Worm (Caenorhabditis elegans) whole organism, young adult: ENCODE results near the gene cdh-1.
A peak's percentile ranks its signal among the peaks of the same experiment; 100 is the strongest.

Experiments used
- B0035.1 ChIP-seq: sonication (generic microtip); optimal IDR thresholded peaks from 2 replicates; lab custom pipeline; 2016; ENCODE audit warnings: missing genetic modification characterization, mild to moderate bottlenecking, missing compliant biosample characterization, missing genotype, missing genetic modification reagents
- F23B12.7 ChIP-seq: sonication (generic microtip); optimal IDR thresholded peaks from 2 replicates; lab custom pipeline; 2017; ENCODE audit warnings: missing genetic modification characterization, mild to moderate bottlenecking, missing compliant biosample characterization, antibody characterized with exemption, moderate library complexity; ENCODE audit not compliant: insufficient read depth
- F52B5.7 ChIP-seq: sonication (generic microtip); optimal IDR thresholded peaks from 2 replicates; lab custom pipeline; 2016; ENCODE audit warnings: mild to moderate bottlenecking, missing genetic modification characterization, missing compliant biosample characterization
- F57A8.1 ChIP-seq: fragments of 200-800 bp; sonication (Bioruptor generic); optimal IDR thresholded peaks from 2 replicates; lab custom pipeline; 2018; ENCODE audit warnings: mild to moderate bottlenecking, missing genetic modification characterization, moderate library complexity, missing compliant biosample characterization
- T26A5.8 ChIP-seq: sonication (generic microtip); optimal IDR thresholded peaks from 2 replicates; lab custom pipeline; 2016; ENCODE audit warnings: missing genetic modification characterization, missing compliant biosample characterization
- Y53F4B.3 ChIP-seq: fragments of 200-800 bp; sonication (Bioruptor generic); IDR thresholded peaks from 2 replicates; pipeline ENCODE4 v1.3.6; 2022; ENCODE audit warnings: missing genetic modification reagents, missing genetic modification characterization, missing compliant biosample characterization
- Y67H2A.10 ChIP-seq: fragments of 200-800 bp; sonication (Bioruptor generic); conservative IDR thresholded peaks from 2 replicates; pipeline ENCODE4 v1.3.6; 2022; ENCODE audit warnings: missing genetic modification reagents, missing genetic modification characterization, missing compliant biosample characterization
- aptf-2 ChIP-seq: fragments of 200-800 bp; sonication (Bioruptor generic); conservative IDR thresholded peaks from 2 replicates; pipeline ENCODE4 v1.3.6; 2022; ENCODE audit warnings: missing genetic modification reagents, missing genetic modification characterization, missing compliant biosample characterization
- atf-7 ChIP-seq: sonication (generic microtip); optimal IDR thresholded peaks from 2 replicates; lab custom pipeline; 2017; ENCODE audit warnings: mild to moderate bottlenecking, missing genetic modification characterization, missing compliant biosample characterization
- athp-1 ChIP-seq: sonication (generic microtip); optimal IDR thresholded peaks from 2 replicates; lab custom pipeline; 2017; ENCODE audit warnings: mild to moderate bottlenecking, missing genetic modification characterization, missing compliant biosample characterization
- attf-5 ChIP-seq: fragments of 200-800 bp; sonication (Bioruptor generic); optimal IDR thresholded peaks from 2 replicates; lab custom pipeline; 2018; ENCODE audit warnings: mild to moderate bottlenecking, missing genetic modification characterization, missing compliant biosample characterization
- bed-1 ChIP-seq: fragments of 200-800 bp; sonication (Bioruptor generic); IDR thresholded peaks from 2 replicates; pipeline ENCODE4 v1.3.6; 2022; ENCODE audit warnings: missing genetic modification reagents, missing genetic modification characterization, missing compliant biosample characterization
- cebp-1 ChIP-seq, 2 experiments: fragments of 200-800 bp in 1 of 2; sonication (Bioruptor generic) in 1 of 2; sonication (generic microtip) in 1 of 2; IDR thresholded peaks in 1 of 2; optimal IDR thresholded peaks in 1 of 2; 2 replicates each; pipeline versions ENCODE4 v1.3.6 to Lab custom; 2017 to 2022; ENCODE audit warnings: missing compliant biosample characterization in 2 of 2, missing genetic modification characterization in 2 of 2, mild to moderate bottlenecking in 1 of 2, missing genetic modification reagents in 1 of 2, moderate library complexity in 1 of 2
- cebp-2 ChIP-seq: fragments of 200-800 bp; sonication (Bioruptor generic); IDR thresholded peaks from 2 replicates; pipeline ENCODE4 v1.3.6; 2022; ENCODE audit warnings: missing genetic modification characterization, missing compliant biosample characterization
- ceh-100 ChIP-seq: fragments of 200-800 bp; sonication (Bioruptor generic); IDR thresholded peaks from 2 replicates; pipeline ENCODE4 v1.3.6; 2022; ENCODE audit warnings: missing genetic modification reagents, missing genetic modification characterization, missing compliant biosample characterization
- ceh-40 ChIP-seq: fragments of 200-800 bp; sonication (Bioruptor generic); IDR thresholded peaks from 2 replicates; pipeline ENCODE4 v1.3.6; 2022; ENCODE audit warnings: missing genetic modification characterization, missing compliant biosample characterization
- chd-7 ChIP-seq: sonication (generic microtip); optimal IDR thresholded peaks from 2 replicates; lab custom pipeline; 2016; ENCODE audit warnings: mild to moderate bottlenecking, missing genetic modification characterization, moderate library complexity, missing compliant biosample characterization
- die-1 ChIP-seq: sonication (generic microtip); optimal IDR thresholded peaks from 2 replicates; lab custom pipeline; 2016; ENCODE audit warnings: missing genotype, mild to moderate bottlenecking, missing genetic modification characterization, missing compliant biosample characterization
- dox-1 ChIP-seq: fragments of 200-800 bp; sonication (Bioruptor generic); IDR thresholded peaks from 2 replicates; pipeline ENCODE4 v1.3.6; 2022; ENCODE audit warnings: missing genetic modification reagents, missing genetic modification characterization, missing compliant biosample characterization
- dpl-1 ChIP-seq: fragments of 150-350 bp; optimal IDR thresholded peaks from 2 replicates; lab custom pipeline; 2014; ENCODE audit warnings: missing biosample characterization, missing genetic modification reagents, missing genetic modification characterization
- egl-44 ChIP-seq: fragments of 200-800 bp; sonication (Bioruptor generic); IDR thresholded peaks from 2 replicates; pipeline ENCODE4 v1.3.6; 2022; ENCODE audit warnings: missing genetic modification reagents, missing genetic modification characterization, missing compliant biosample characterization
- egrh-3 ChIP-seq: fragments of 200-800 bp; sonication (Bioruptor generic); IDR thresholded peaks from 2 replicates; pipeline ENCODE4 v1.3.6; 2022; ENCODE audit warnings: missing genetic modification reagents, missing genetic modification characterization, missing compliant biosample characterization
- ekl-4 ChIP-seq: fragments of 200-800 bp; sonication (Bioruptor generic); IDR thresholded peaks from 2 replicates; pipeline ENCODE4 v1.3.6; 2022; ENCODE audit warnings: missing genetic modification reagents, missing genetic modification characterization, missing compliant biosample characterization
- ets-4 ChIP-seq: fragments of 200-800 bp; sonication (Bioruptor generic); optimal IDR thresholded peaks from 2 replicates; lab custom pipeline; 2018; ENCODE audit warnings: mild to moderate bottlenecking, missing genetic modification characterization, missing compliant biosample characterization
- gei-17 ChIP-seq: fragments of 200-800 bp; sonication (Bioruptor generic); optimal IDR thresholded peaks from 2 replicates; lab custom pipeline; 2018; ENCODE audit warnings: mild to moderate bottlenecking, missing genetic modification characterization, missing compliant biosample characterization
- him-1 ChIP-seq: sonication (generic microtip); optimal IDR thresholded peaks from 2 replicates; lab custom pipeline; 2016; ENCODE audit warnings: missing genotype, missing genetic modification reagents, missing genetic modification characterization, missing compliant biosample characterization
- lag-1 ChIP-seq: fragments of 200-800 bp; sonication (Bioruptor generic); IDR thresholded peaks from 2 replicates; pipeline ENCODE4 v1.3.6; 2022; ENCODE audit warnings: missing genetic modification reagents, missing genetic modification characterization, missing compliant biosample characterization
- let-526 ChIP-seq: fragments of 200-800 bp; sonication (Bioruptor generic); IDR thresholded peaks from 2 replicates; pipeline ENCODE4 v1.3.6; 2022; ENCODE audit warnings: missing genetic modification reagents, missing genetic modification characterization, missing compliant biosample characterization
- lin-26 ChIP-seq: fragments of 200-800 bp; sonication (Bioruptor generic); IDR thresholded peaks from 2 replicates; pipeline ENCODE4 v1.3.6; 2022; ENCODE audit warnings: missing genetic modification reagents, missing genetic modification characterization, missing compliant biosample characterization
- lin-40 ChIP-seq: sonication (generic microtip); optimal IDR thresholded peaks from 2 replicates; lab custom pipeline; 2016; ENCODE audit warnings: missing genetic modification characterization, mild to moderate bottlenecking, missing compliant biosample characterization, missing genotype, missing genetic modification reagents
- lin-54 ChIP-seq: fragments of 200-800 bp; sonication (Bioruptor generic); optimal IDR thresholded peaks from 2 replicates; lab custom pipeline; 2018; ENCODE audit warnings: mild to moderate bottlenecking, missing genetic modification characterization, missing compliant biosample characterization
- madf-6 ChIP-seq: fragments of 200-800 bp; sonication (Bioruptor generic); IDR thresholded peaks from 2 replicates; pipeline ENCODE4 v1.3.6; 2022; ENCODE audit warnings: missing genetic modification reagents, missing genetic modification characterization, missing compliant biosample characterization
- mel-28 ChIP-seq: sonication (generic microtip); optimal IDR thresholded peaks from 2 replicates; lab custom pipeline; 2016; ENCODE audit warnings: borderline replicate concordance, mild to moderate bottlenecking, missing genetic modification characterization, missing compliant biosample characterization
- nhr-179 ChIP-seq: sonication (generic microtip); optimal IDR thresholded peaks from 2 replicates; lab custom pipeline; 2016; ENCODE audit warnings: mild to moderate bottlenecking, missing genetic modification characterization, missing compliant biosample characterization
- nhr-27 ChIP-seq: fragments of 200-800 bp; sonication (Bioruptor generic); optimal IDR thresholded peaks from 2 replicates; lab custom pipeline; 2018; ENCODE audit warnings: mild to moderate bottlenecking, missing genetic modification characterization, moderate library complexity, missing compliant biosample characterization
- pha-4 ChIP-seq: fragments of 150-350 bp; sonication (generic microtip); optimal IDR thresholded peaks from 2 replicates; lab custom pipeline; 2014; ENCODE audit warnings: missing biosample characterization, missing genetic modification reagents, missing genetic modification characterization
- rcor-1 ChIP-seq: fragments of 200-800 bp; sonication (Bioruptor generic); IDR thresholded peaks from 2 replicates; pipeline ENCODE4 v1.3.6; 2022; ENCODE audit warnings: missing genetic modification reagents, missing genetic modification characterization, missing compliant biosample characterization
- repo-1 ChIP-seq: sonication (generic microtip); optimal IDR thresholded peaks from 2 replicates; lab custom pipeline; 2017; ENCODE audit warnings: mild to moderate bottlenecking, missing genetic modification characterization, missing compliant biosample characterization
- snpc-1.3 ChIP-seq: sonication (generic microtip); optimal IDR thresholded peaks from 2 replicates; lab custom pipeline; 2017; ENCODE audit warnings: missing genetic modification characterization, mild to moderate bottlenecking, missing compliant biosample characterization, antibody characterized with exemption, moderate library complexity, missing genotype, missing genetic modification reagents; ENCODE audit not compliant: insufficient read depth
- sptf-2 ChIP-seq: fragments of 200-800 bp; sonication (Bioruptor generic); optimal IDR thresholded peaks from 2 replicates; lab custom pipeline; 2018; ENCODE audit warnings: mild to moderate bottlenecking, missing genetic modification characterization, missing compliant biosample characterization
- tbp1 ChIP-seq: fragments of 200-800 bp; sonication (Bioruptor generic); optimal IDR thresholded peaks from 2 replicates; lab custom pipeline; 2018; ENCODE audit warnings: mild to moderate bottlenecking, missing genetic modification characterization, missing compliant biosample characterization
- zim-3 ChIP-seq: sonication (generic microtip); optimal IDR thresholded peaks from 2 replicates; lab custom pipeline; 2017; ENCODE audit warnings: mild to moderate bottlenecking, missing genetic modification characterization, moderate library complexity, missing compliant biosample characterization
- ztf-22 ChIP-seq: fragments of 200-800 bp; sonication (Bioruptor generic); optimal IDR thresholded peaks from 2 replicates; lab custom pipeline; 2018; ENCODE audit warnings: mild to moderate bottlenecking, missing genetic modification characterization, moderate library complexity, missing compliant biosample characterization
- ztf-28 ChIP-seq: fragments of 200-800 bp; sonication (Bioruptor generic); IDR thresholded peaks from 2 replicates; pipeline ENCODE4 v1.3.6; 2022; ENCODE audit warnings: missing genetic modification reagents, missing genetic modification characterization, missing compliant biosample characterization

The cdh-1 gene

DNA sequence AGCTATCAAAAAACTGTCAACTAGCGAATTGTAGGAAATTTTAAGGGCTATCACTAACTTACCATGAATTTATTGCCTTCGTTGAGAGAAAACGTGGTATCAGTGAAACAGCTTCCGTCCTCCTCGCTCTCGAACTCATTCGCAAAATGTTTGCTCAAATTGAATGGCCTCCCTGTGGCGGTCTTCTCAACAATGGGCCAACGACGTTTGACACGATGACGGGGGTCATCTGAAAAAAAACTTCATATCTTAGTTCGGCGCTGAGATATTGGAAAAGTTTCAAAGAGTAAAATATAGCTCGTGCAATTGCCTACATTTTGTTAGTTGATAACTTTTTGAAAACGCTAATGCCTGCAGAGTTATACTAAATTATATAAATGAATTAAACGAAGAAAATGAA is 30.9 kb downstream of the cdh-1 start (continued):
- TF ChIP-seq F23B12.7 (tag; lab: Kevin White, UChicago): no peak
- TF ChIP-seq aptf-2 (GFP tag; lab: Robert Waterston, UW): no peak
- TF ChIP-seq ztf-28 (GFP tag; lab: Robert Waterston, UW): no peak
- TF ChIP-seq lin-54 (GFP tag; lab: Kevin White, UChicago): no peak
- TF ChIP-seq, all 124 proteins: peak for 0

DNA sequence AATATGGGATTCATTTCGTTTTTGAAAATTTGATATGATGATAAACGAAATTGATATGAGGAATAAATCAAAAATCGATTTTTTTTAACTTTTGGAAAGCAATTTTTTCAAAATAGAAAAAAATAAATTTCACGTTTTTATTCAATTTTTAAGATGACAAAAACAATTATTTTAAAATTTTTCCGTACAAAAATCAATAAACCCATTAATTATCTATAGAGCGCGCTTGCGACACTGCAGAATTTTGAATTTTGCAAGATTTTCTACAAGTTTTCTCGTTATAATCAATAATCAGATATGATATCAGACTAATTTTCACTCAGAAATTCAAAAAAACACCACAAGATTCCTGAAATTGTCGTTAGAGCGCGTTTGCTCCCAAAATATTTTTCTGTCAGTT is 33.3 kb downstream of the cdh-1 start, which contains the start of gene R10F2.6:
TSS of gene R10F2.6 (minus strand) at position 101 of the 400 bp plus-strand sequence.
- no peak for TF ChIP-seq sptf-2
- no peak for TF ChIP-seq bed-1 (GFP tag; lab: Robert Waterston, UW)
- TF ChIP-seq lin-40 (tag; lab: Kevin White, UChicago): no peak
- no peak for TF ChIP-seq Y67H2A.10 (GFP tag; lab: Robert Waterston, UW)
- no peak for TF ChIP-seq zim-3
- TF ChIP-seq gei-17 (GFP tag; lab: Kevin White, UChicago): no peak
- no peak for TF ChIP-seq lin-26
- TF ChIP-seq ztf-22 (GFP tag; lab: Kevin White, UChicago): no peak
- no peak for TF ChIP-seq ceh-40
- TF ChIP-seq cebp-2: no peak
- TF ChIP-seq chd-7: no peak
- TF ChIP-seq madf-6 (GFP tag; lab: Robert Waterston, UW): no peak
- no peak for TF ChIP-seq snpc-1.3 (tag; lab: Kevin White, UChicago)
- TF ChIP-seq egl-44 (GFP tag; lab: Robert Waterston, UW): no peak
- no peak for TF ChIP-seq pha-4 (tag; lab: Kevin White, UChicago)
- no peak for TF ChIP-seq athp-1
- no peak for TF ChIP-seq ekl-4
- TF ChIP-seq, all 124 proteins: peak for 0

DNA sequence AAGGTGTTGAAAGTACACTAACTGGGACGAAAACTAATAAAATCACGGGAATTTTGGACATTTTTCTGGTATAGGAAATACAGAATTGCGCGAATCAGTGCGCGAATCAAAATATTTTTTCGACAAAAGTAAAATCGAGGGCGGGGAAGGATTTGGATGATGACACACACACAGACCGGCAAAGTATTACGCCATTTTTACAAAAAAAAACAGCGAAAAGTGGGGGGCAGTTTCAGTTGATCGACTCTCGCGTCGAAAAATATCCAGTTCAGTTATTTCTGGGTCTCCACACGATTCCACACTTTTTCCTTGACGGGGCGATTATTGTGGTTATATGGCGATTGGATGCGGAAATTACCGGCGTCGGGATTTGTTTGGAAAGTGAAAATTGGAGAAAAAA is 35.4 kb downstream of the cdh-1 start, which contains the start of gene H05C05.4:
TSS of gene H05C05.4 (minus strand) at position 101 of the 400 bp plus-strand sequence.
- TF ChIP-seq dox-1 (GFP tag; lab: Robert Waterston, UW) (no peak), repo-1 (tag; lab: Kevin White, UChicago) (no peak), madf-6 (GFP tag; lab: Robert Waterston, UW) (0 out of 2 replicates have a peak, but pooled peaks have one; percentile 3), F57A8.1 (no peak), let-526 (no peak)
- TF ChIP-seq, all 124 proteins: peak for 1

DNA sequence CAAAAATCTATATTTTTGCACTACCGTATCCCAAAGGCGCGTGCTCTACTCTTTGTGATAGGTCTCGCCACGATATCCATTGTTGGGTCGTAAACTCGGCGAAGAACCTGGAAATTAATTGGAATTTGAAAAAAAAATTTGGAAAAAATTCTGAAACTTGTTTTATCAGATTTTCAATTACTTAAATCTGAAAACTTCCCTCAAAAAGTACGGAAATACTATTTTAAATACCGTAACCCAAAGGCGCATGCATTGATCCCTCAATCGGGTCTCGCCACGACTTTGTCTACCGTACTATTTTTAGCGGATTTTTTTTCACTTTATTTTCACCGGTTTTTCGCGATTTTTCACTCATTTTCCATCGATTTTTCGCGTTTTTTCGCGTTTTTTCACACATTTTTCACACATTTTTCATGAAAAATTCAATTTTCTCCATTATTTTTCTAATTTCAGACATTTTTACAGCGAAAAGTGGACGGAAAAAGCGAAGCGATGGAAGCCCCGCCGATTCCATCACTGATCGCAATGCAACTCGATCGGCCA is 36.0 kb downstream of the cdh-1 start, which contains the start of gene H05C05.1:
TSS of gene H05C05.1 (plus strand) at position 493 of the 543 bp plus-strand sequence.
- TF ChIP-seq nhr-179 (tag; lab: Kevin White, UChicago) (no peak), rcor-1 (peak; percentile 56; the same call in 1 of the 2 replicates), attf-5 (no peak), madf-6 (GFP tag; lab: Robert Waterston, UW) (peak; percentile 96), egrh-3 (GFP tag; lab: Robert Waterston, UW) (no peak), him-1 (tag; lab: Kevin White, UChicago) (peak; percentile 32), ceh-100 (GFP tag; lab: Robert Waterston, UW) (no peak), nhr-27 (no peak), atf-7 (no peak), dpl-1 (GFP tag; lab: Kevin White, UChicago) (peak; percentile 38), F52B5.7 (tag; lab: Kevin White, UChicago) (no peak), tbp1 (GFP tag; lab: Kevin White, UChicago) (peak; percentile 46), mel-28 (tag; lab: Kevin White, UChicago) (no peak), ets-4 (no peak), Y53F4B.3 (no peak), B0035.1 (tag; lab: Kevin White, UChicago) (no peak), cebp-1 (GFP tag; IDR thresholded peaks at IDR 0.05; lab: Robert Waterston, UW) (no peak), cebp-1 (tag; optimal IDR thresholded peaks at IDR 0.05; lab: Kevin White, UChicago) (no peak), T26A5.8 (tag; lab: Kevin White, UChicago) (no peak), die-1 (tag; lab: Kevin White, UChicago) (no peak), lag-1 (GFP tag; lab: Robert Waterston, UW) (no peak)
